Worm (Caenorhabditis elegans) whole organism, L4 larva: ENCODE measurements around the gene tbb-1.

Experiments used
- D1046.2 ChIP-seq: fragments of 200-800 bp; sonication (Bioruptor generic); IDR thresholded peaks from 2 replicates; pipeline ENCODE4 v1.3.6; 2022; ENCODE audit warnings: missing genetic modification characterization, missing compliant biosample characterization
- F37D6.2 ChIP-seq: sonication (generic microtip); optimal IDR thresholded peaks from 2 replicates; lab custom pipeline; 2016; ENCODE audit warnings: mild to moderate bottlenecking, missing genetic modification characterization, missing compliant biosample characterization
- T26A8.4 ChIP-seq: fragments of 200-800 bp; sonication (Bioruptor generic); IDR thresholded peaks from 2 replicates; pipeline ENCODE4 v1.3.6; 2022; ENCODE audit warnings: missing genetic modification characterization, missing compliant biosample characterization
- Y75B8A.6 ChIP-seq: fragments of 200-800 bp; sonication (Bioruptor generic); IDR thresholded peaks from 2 replicates; pipeline ENCODE4 v1.3.6; 2022; ENCODE audit warnings: missing genetic modification reagents, missing genetic modification characterization, missing compliant biosample characterization
- aha-1 ChIP-seq: fragments of 150-350 bp; peaks from one replicate; lab custom pipeline; 2014; ENCODE audit warnings: missing biosample characterization, missing genetic modification characterization
- ama-1 ChIP-seq: fragments of 150-350 bp; optimal IDR thresholded peaks from 2 replicates; lab custom pipeline; 2014; ENCODE audit warnings: inconsistent platforms, mixed read lengths
- arid-1 ChIP-seq: fragments of 200-800 bp; sonication (Bioruptor generic); conservative IDR thresholded peaks from 2 replicates; pipeline ENCODE4 v1.3.6; 2022; ENCODE audit warnings: missing genetic modification reagents, missing genetic modification characterization, missing compliant biosample characterization
- attf-4 ChIP-seq: sonication (generic microtip); optimal IDR thresholded peaks from 3 replicates; lab custom pipeline; 2017; ENCODE audit warnings: missing biosample characterization, missing genetic modification characterization
- ceh-20 ChIP-seq: fragments of 200-800 bp; sonication (Bioruptor generic); IDR thresholded peaks from 2 replicates; pipeline ENCODE4 v1.3.6; 2022; ENCODE audit warnings: missing genetic modification reagents, missing genetic modification characterization, missing compliant biosample characterization
- ceh-32 ChIP-seq: sonication (generic microtip); optimal IDR thresholded peaks from 2 replicates; lab custom pipeline; 2016; ENCODE audit warnings: mild to moderate bottlenecking, missing genetic modification characterization, missing compliant biosample characterization; ENCODE audit not compliant: poor library complexity
- ceh-82 ChIP-seq: sonication (generic microtip); optimal IDR thresholded peaks from 2 replicates; lab custom pipeline; 2017; ENCODE audit warnings: missing biosample characterization, missing genetic modification characterization
- daf-19 ChIP-seq: fragments of 200-800 bp; sonication (Bioruptor generic); conservative IDR thresholded peaks from 2 replicates; pipeline ENCODE4 v1.3.6; 2022; ENCODE audit warnings: missing genetic modification characterization, missing compliant biosample characterization
- dmd-8 ChIP-seq: fragments of 200-800 bp; sonication (Bioruptor generic); IDR thresholded peaks from 2 replicates; pipeline ENCODE4 v1.3.6; 2022; ENCODE audit warnings: missing genetic modification characterization, missing compliant biosample characterization
- dmd-9 ChIP-seq: fragments of 200-800 bp; sonication (Bioruptor generic); IDR thresholded peaks from 2 replicates; pipeline ENCODE4 v1.3.6; 2022; ENCODE audit warnings: missing genetic modification reagents, missing genetic modification characterization, missing compliant biosample characterization
- dve-1 ChIP-seq: sonication (generic microtip); optimal IDR thresholded peaks from 2 replicates; lab custom pipeline; 2017; ENCODE audit warnings: antibody characterized with exemption, mild to moderate bottlenecking, missing genetic modification characterization, missing compliant biosample characterization; ENCODE audit not compliant: insufficient read depth
- gei-8 ChIP-seq: fragments of 200-800 bp; sonication (Bioruptor generic); optimal IDR thresholded peaks from 2 replicates; lab custom pipeline; 2018; ENCODE audit warnings: mild to moderate bottlenecking, missing genetic modification characterization, missing compliant biosample characterization
- hif-1 ChIP-seq, 2 experiments: sonication (generic microtip); optimal IDR thresholded peaks; 2 replicates each; lab custom pipeline; 2016 to 2017; ENCODE audit warnings: missing compliant biosample characterization in 2 of 2, missing genetic modification characterization in 2 of 2, missing genetic modification reagents in 2 of 2, missing genotype in 2 of 2, mild to moderate bottlenecking in 1 of 2
- hlh-11 ChIP-seq: fragments of 200-800 bp; sonication (Bioruptor generic); optimal IDR thresholded peaks from 2 replicates; lab custom pipeline; 2018; ENCODE audit warnings: mild to moderate bottlenecking, missing genetic modification characterization, missing compliant biosample characterization
- jun-1 ChIP-seq: fragments of 150-350 bp; optimal IDR thresholded peaks from 2 replicates; lab custom pipeline; 2014; ENCODE audit warnings: missing biosample characterization, missing genetic modification reagents, missing genetic modification characterization
- lim-7 ChIP-seq: fragments of 200-800 bp; sonication (Bioruptor generic); IDR thresholded peaks from 2 replicates; pipeline ENCODE4 v1.3.6; 2022; ENCODE audit warnings: missing genetic modification characterization, missing compliant biosample characterization
- lin-1 ChIP-seq: fragments of 200-800 bp; sonication (Bioruptor generic); IDR thresholded peaks from 2 replicates; pipeline ENCODE4 v1.3.6; 2022; ENCODE audit warnings: missing genetic modification reagents, missing genetic modification characterization, missing compliant biosample characterization
- lsy-2 ChIP-seq, 2 experiments: fragments of 150-350 bp in 1 of 2; sonication (generic microtip) in 1 of 2; optimal IDR thresholded peaks; 2 replicates each; lab custom pipeline; 2014 to 2017; ENCODE audit warnings: missing biosample characterization in 2 of 2, missing genetic modification characterization in 2 of 2
- madf-9 ChIP-seq: fragments of 200-800 bp; sonication (Bioruptor generic); conservative IDR thresholded peaks from 2 replicates; pipeline ENCODE4 v1.3.6; 2022; ENCODE audit warnings: missing genetic modification reagents, missing genetic modification characterization, missing compliant biosample characterization
- mdl-1 ChIP-seq, 2 experiments: fragments of 150-350 bp in 1 of 2; sonication (generic microtip) in 1 of 2; optimal IDR thresholded peaks; 2 replicates each; lab custom pipeline; 2014 to 2017; ENCODE audit warnings: missing biosample characterization in 2 of 2, missing genetic modification characterization in 2 of 2
- mdt-29 ChIP-seq: fragments of 200-800 bp; sonication (Bioruptor generic); IDR thresholded peaks from 2 replicates; pipeline ENCODE4 v1.3.6; 2022; ENCODE audit warnings: missing genetic modification reagents, missing genetic modification characterization, missing compliant biosample characterization
- mep-1 ChIP-seq: fragments of 150-350 bp; sonication (generic microtip); optimal IDR thresholded peaks from 3 replicates; lab custom pipeline; 2014; ENCODE audit warnings: missing biosample characterization, missing genetic modification characterization
- mes-2 ChIP-seq: sonication (generic microtip); optimal IDR thresholded peaks from 2 replicates; lab custom pipeline; 2016; ENCODE audit warnings: missing genotype, mild to moderate bottlenecking, missing genetic modification characterization, missing compliant biosample characterization; ENCODE audit not compliant: poor library complexity, severe bottlenecking
- nhr-102 ChIP-seq: sonication (generic microtip); optimal IDR thresholded peaks from 2 replicates; lab custom pipeline; 2016; ENCODE audit warnings: mild to moderate bottlenecking, missing genetic modification characterization, moderate library complexity, missing compliant biosample characterization
- nhr-111 ChIP-seq: fragments of 200-800 bp; sonication (Bioruptor generic); optimal IDR thresholded peaks from 2 replicates; lab custom pipeline; 2018; ENCODE audit warnings: mild to moderate bottlenecking, missing genetic modification characterization, missing compliant biosample characterization
- nhr-25 ChIP-seq: sonication (generic microtip); optimal IDR thresholded peaks from 2 replicates; lab custom pipeline; 2017; ENCODE audit warnings: missing genetic modification characterization, mild to moderate bottlenecking, missing compliant biosample characterization, antibody characterized with exemption, moderate library complexity, borderline replicate concordance; ENCODE audit not compliant: insufficient read depth
- nhr-28 ChIP-seq: fragments of 150-350 bp; optimal IDR thresholded peaks from 2 replicates; lab custom pipeline; 2014; ENCODE audit warnings: missing biosample characterization, missing genetic modification characterization
- nhr-48 ChIP-seq: sonication (generic microtip); optimal IDR thresholded peaks from 2 replicates; lab custom pipeline; 2016; ENCODE audit warnings: mild to moderate bottlenecking, missing genetic modification characterization, missing compliant biosample characterization
- nhr-76 ChIP-seq: fragments of 150-350 bp; optimal IDR thresholded peaks from 2 replicates; lab custom pipeline; 2014; ENCODE audit warnings: missing biosample characterization, missing genetic modification characterization
- nhr-77 ChIP-seq: fragments of 150-350 bp; optimal IDR thresholded peaks from 2 replicates; lab custom pipeline; 2014; ENCODE audit warnings: missing biosample characterization, missing genetic modification characterization
- pha-4 ChIP-seq, 2 experiments: fragments of 150-350 bp in 1 of 2; fragments of 200-800 bp in 1 of 2; sonication (Bioruptor generic) in 1 of 2; IDR thresholded peaks in 1 of 2; optimal IDR thresholded peaks in 1 of 2; 2 replicates each; pipeline versions ENCODE4 v1.3.6 to Lab custom; 2014 to 2022; ENCODE audit warnings: missing genetic modification characterization in 2 of 2, missing genetic modification reagents in 2 of 2, missing biosample characterization in 1 of 2, missing compliant biosample characterization in 1 of 2
- sdz-12 ChIP-seq: fragments of 200-800 bp; sonication (Bioruptor generic); optimal IDR thresholded peaks from 2 replicates; lab custom pipeline; 2018; ENCODE audit warnings: mild to moderate bottlenecking, missing genetic modification characterization, missing compliant biosample characterization
- set-16 ChIP-seq: fragments of 200-800 bp; sonication (Bioruptor generic); IDR thresholded peaks from 2 replicates; pipeline ENCODE4 v1.3.6; 2022; ENCODE audit warnings: missing genetic modification reagents, missing genetic modification characterization, missing compliant biosample characterization
- skn-1 ChIP-seq: fragments of 150-350 bp; optimal IDR thresholded peaks from 2 replicates; lab custom pipeline; 2014; ENCODE audit warnings: missing biosample characterization, missing genetic modification characterization
- snpc-4 ChIP-seq: fragments of 150-350 bp; optimal IDR thresholded peaks from 2 replicates; lab custom pipeline; 2014; ENCODE audit warnings: missing biosample characterization, missing genetic modification characterization
- spr-1 ChIP-seq: sonication (generic microtip); optimal IDR thresholded peaks from 2 replicates; lab custom pipeline; 2016; ENCODE audit warnings: mild to moderate bottlenecking, missing genetic modification characterization, missing compliant biosample characterization
- tag-97 ChIP-seq: fragments of 200-800 bp; sonication (Bioruptor generic); IDR thresholded peaks from 2 replicates; pipeline ENCODE4 v1.3.6; 2022; ENCODE audit warnings: missing genetic modification characterization, missing compliant biosample characterization
- unc-62 ChIP-seq, 3 experiments: fragments of 150-350 bp in 1 of 3; sonication (generic microtip); optimal IDR thresholded peaks in 2 of 3; peaks in 1 of 3; 1 replicate in 1 of 3; 2 replicates in 2 of 3; lab custom pipeline; 2014 to 2017; ENCODE audit warnings: missing biosample characterization in 3 of 3, missing genetic modification characterization in 3 of 3, missing genetic modification reagents in 3 of 3, missing genotype in 1 of 3
- zfp-2 ChIP-seq: sonication (generic microtip); optimal IDR thresholded peaks from 2 replicates; lab custom pipeline; 2016; ENCODE audit warnings: mild to moderate bottlenecking, missing genetic modification characterization, missing compliant biosample characterization
- zip-11 ChIP-seq: fragments of 200-800 bp; sonication (Bioruptor generic); IDR thresholded peaks from 2 replicates; pipeline ENCODE4 v1.3.6; 2022; ENCODE audit warnings: missing genetic modification characterization, missing compliant biosample characterization

tbb-1 gene

DNA sequence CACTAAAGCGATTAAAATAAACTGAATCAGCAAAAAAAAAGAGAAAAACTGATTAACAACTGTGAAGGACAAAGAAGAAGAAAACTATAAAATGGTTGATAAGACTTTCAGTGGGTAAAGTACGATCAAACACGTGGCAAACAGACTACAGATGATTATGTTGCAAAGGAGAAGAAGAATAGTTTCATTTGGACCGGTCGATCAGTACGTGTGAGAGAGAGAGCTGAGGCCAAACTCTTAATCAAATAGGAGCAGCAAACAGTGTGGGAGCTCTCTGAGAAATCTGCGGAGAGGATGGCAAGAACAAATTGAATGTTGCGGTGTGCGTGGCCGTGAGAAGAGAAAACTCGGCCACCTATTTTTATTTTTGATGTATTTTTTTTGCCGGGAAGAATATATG, 23.2 kb downstream of the tbb-1 start (continued):
- TF ChIP-seq dve-1 (tag; lab: Kevin White, UChicago) (peak; percentile 68), lsy-2 (tag; optimal IDR thresholded peaks at IDR 0.05; lab: Kevin White, UChicago) (peak in 1 of 2 experiments; percentile 21), ama-1 (lab: Kevin White, UChicago) (no peak), skn-1 (tag; lab: Kevin White, UChicago) (no peak), gei-8 (GFP tag; lab: Kevin White, UChicago) (no peak), lin-1 (GFP tag; lab: Robert Waterston, UW) (0 out of 2 replicates have a peak, but pooled peaks have one; percentile 23), hlh-11 (tag; lab: Kevin White, UChicago) (peak; percentile 86)

ce11 chrIII:10718078-10718477, 24.2 kb downstream of the tbb-1 start:
- TF ChIP-seq hlh-11 (tag; lab: Kevin White, UChicago) (peak; percentile 27), lsy-2 (tag; optimal IDR thresholded peaks at IDR 0.05; lab: Kevin White, UChicago) (peak in 1 of 2 experiments; percentile 41), pha-4 (GFP tag; IDR thresholded peaks at IDR 0.05; lab: Robert Waterston, UW) (no peak), pha-4 (tag; optimal IDR thresholded peaks at IDR 0.05; lab: Kevin White, UChicago) (no peak), mdt-29 (0 out of 2 replicates have a peak, but pooled peaks have one; percentile 23), ceh-20 (GFP tag; lab: Robert Waterston, UW) (no peak), nhr-28 (peak; percentile 88)

DNA sequence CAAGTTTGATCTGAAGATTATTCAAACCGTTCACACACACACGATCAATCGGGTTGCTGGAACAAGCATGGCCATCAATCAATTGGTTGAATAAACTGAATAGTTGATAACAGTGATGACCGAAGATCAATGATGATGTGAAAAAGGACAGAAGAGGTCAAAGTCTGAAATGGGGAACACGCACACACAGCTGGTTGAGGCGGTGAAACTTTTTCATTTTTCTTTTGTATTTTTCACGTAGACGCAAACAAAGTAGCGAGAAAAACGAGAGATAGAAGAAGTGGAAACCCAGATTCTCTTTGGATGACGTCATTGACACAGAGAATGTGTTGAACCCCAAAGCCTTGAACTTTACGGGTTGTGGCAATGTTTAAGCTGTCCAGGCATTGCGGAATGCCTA, 24.8 kb downstream of the tbb-1 start:
- TF ChIP-seq attf-4 (no peak), lsy-2 (tag; optimal IDR thresholded peaks at IDR 0.05; lab: Kevin White, UChicago) (peak; percentile 42 to 67), ceh-82 (tag; lab: Kevin White, UChicago) (no peak), ceh-20 (GFP tag; lab: Robert Waterston, UW) (peak; percentile 81), F37D6.2 (tag; lab: Kevin White, UChicago) (no peak), mes-2 (peak; percentile 37), ceh-32 (tag; lab: Kevin White, UChicago) (no peak), dmd-9 (GFP tag; lab: Robert Waterston, UW) (0 out of 2 replicates have a peak, but pooled peaks have one; percentile 48), tag-97 (GFP tag; lab: Robert Waterston, UW) (no peak), lin-1 (GFP tag; lab: Robert Waterston, UW) (peak; percentile 51), nhr-25 (tag; lab: Kevin White, UChicago) (peak; percentile 68), hif-1 (tag; optimal IDR thresholded peaks at IDR 0.05; lab: Kevin White, UChicago) (peak; percentile 58 to 99), hlh-11 (tag; lab: Kevin White, UChicago) (peak; percentile 95), T26A8.4 (GFP tag; lab: Robert Waterston, UW) (peak; percentile 26; the same call in 1 of the 2 replicates), daf-19 (GFP tag; lab: Robert Waterston, UW) (no peak), zfp-2 (tag; lab: Kevin White, UChicago) (no peak), nhr-102 (tag; lab: Kevin White, UChicago) (peak; percentile 38), nhr-77 (tag; lab: Kevin White, UChicago) (peak; percentile 35), nhr-76 (tag; lab: Kevin White, UChicago) (no peak), nhr-48 (tag; lab: Kevin White, UChicago) (peak; percentile 91), unc-62 (GFP tag; optimal IDR thresholded peaks at IDR 0.05 in 1 of 2; lab: Kevin White, UChicago) (peak in 1 of 2 experiments; percentile 93), unc-62 (tag; optimal IDR thresholded peaks at IDR 0.05; lab: Kevin White, UChicago) (no peak), mep-1 (tag; lab: Kevin White, UChicago) (peak; percentile 68), jun-1 (tag; lab: Kevin White, UChicago) (no peak), dmd-8 (GFP tag; lab: Robert Waterston, UW) (no peak), sdz-12 (GFP tag; lab: Kevin White, UChicago) (no peak), Y75B8A.6 (no peak), skn-1 (tag; lab: Kevin White, UChicago) (no peak), aha-1 (peak; percentile 99), ama-1 (lab: Kevin White, UChicago) (peak; percentile 72), lim-7 (GFP tag; lab: Robert Waterston, UW) (no peak), set-16 (GFP tag; lab: Robert Waterston, UW) (no peak), D1046.2 (GFP tag; lab: Robert Waterston, UW) (no peak), zip-11 (GFP tag; lab: Robert Waterston, UW) (no peak), snpc-4 (tag; lab: Kevin White, UChicago) (no peak), madf-9 (GFP tag; lab: Robert Waterston, UW) (no peak), nhr-111 (no peak), mdl-1 (tag; optimal IDR thresholded peaks at IDR 0.05; lab: Kevin White, UChicago) (peak; percentile 22 to 86), spr-1 (tag; lab: Kevin White, UChicago) (peak; percentile 33), arid-1 (GFP tag; lab: Robert Waterston, UW) (no peak)
